Worm (Caenorhabditis elegans) whole organism, L4 larva: ENCODE measurements around the gene nsph-4.3.
A peak's percentile ranks its signal among the peaks of the same experiment; 100 is the strongest.

Experiments used
- F10B5.3 ChIP-seq: sonication (generic microtip); optimal IDR thresholded peaks from 2 replicates; lab custom pipeline; 2016; ENCODE audit warnings: mild to moderate bottlenecking, missing genetic modification characterization, missing compliant biosample characterization
- Y75B8A.6 ChIP-seq: fragments of 200-800 bp; sonication (Bioruptor generic); IDR thresholded peaks from 2 replicates; pipeline ENCODE4 v1.3.6; 2022; ENCODE audit warnings: missing genetic modification reagents, missing genetic modification characterization, missing compliant biosample characterization
- aly-2 ChIP-seq: sonication (generic microtip); optimal IDR thresholded peaks from 2 replicates; lab custom pipeline; 2018; ENCODE audit warnings: missing biosample characterization, missing genetic modification characterization
- ceh-28 ChIP-seq: fragments of 150-350 bp; optimal IDR thresholded peaks from 2 replicates; lab custom pipeline; 2014; ENCODE audit warnings: missing biosample characterization, missing genetic modification reagents, missing genetic modification characterization
- ctbp-1 ChIP-seq: fragments of 200-800 bp; sonication (Bioruptor generic); IDR thresholded peaks from 2 replicates; pipeline ENCODE4 v1.3.6; 2022; ENCODE audit warnings: missing genetic modification reagents, missing genetic modification characterization, missing compliant biosample characterization
- dve-1 ChIP-seq: sonication (generic microtip); optimal IDR thresholded peaks from 2 replicates; lab custom pipeline; 2017; ENCODE audit warnings: antibody characterized with exemption, mild to moderate bottlenecking, missing genetic modification characterization, missing compliant biosample characterization; ENCODE audit not compliant: insufficient read depth
- egl-27 ChIP-seq: sonication (generic microtip); optimal IDR thresholded peaks from 3 replicates; lab custom pipeline; 2017; ENCODE audit warnings: missing biosample characterization, missing genetic modification reagents, missing genetic modification characterization
- nhr-11 ChIP-seq: fragments of 150-350 bp; optimal IDR thresholded peaks from 2 replicates; lab custom pipeline; 2014; ENCODE audit warnings: missing biosample characterization, missing genetic modification characterization
- nhr-6 ChIP-seq: fragments of 150-350 bp; optimal IDR thresholded peaks from 2 replicates; lab custom pipeline; 2014; ENCODE audit warnings: missing biosample characterization, missing genetic modification characterization
- pha-4 ChIP-seq, 2 experiments: fragments of 150-350 bp in 1 of 2; fragments of 200-800 bp in 1 of 2; sonication (Bioruptor generic) in 1 of 2; IDR thresholded peaks in 1 of 2; optimal IDR thresholded peaks in 1 of 2; 2 replicates each; pipeline versions ENCODE4 v1.3.6 to Lab custom; 2014 to 2022; ENCODE audit warnings: missing genetic modification characterization in 2 of 2, missing genetic modification reagents in 2 of 2, missing biosample characterization in 1 of 2, missing compliant biosample characterization in 1 of 2
- pqm-1 ChIP-seq: sonication (generic microtip); optimal IDR thresholded peaks from 2 replicates; lab custom pipeline; 2017; ENCODE audit warnings: missing biosample characterization, missing genetic modification characterization
- unc-39 ChIP-seq: sonication (generic microtip); optimal IDR thresholded peaks from 2 replicates; lab custom pipeline; 2017; ENCODE audit warnings: missing biosample characterization, missing genetic modification characterization
- unc-62 ChIP-seq, 3 experiments: fragments of 150-350 bp in 1 of 3; sonication (generic microtip); optimal IDR thresholded peaks in 2 of 3; peaks in 1 of 3; 1 replicate in 1 of 3; 2 replicates in 2 of 3; lab custom pipeline; 2014 to 2017; ENCODE audit warnings: missing biosample characterization in 3 of 3, missing genetic modification characterization in 3 of 3, missing genetic modification reagents in 3 of 3, missing genotype in 1 of 3
- ztf-11 ChIP-seq: fragments of 150-350 bp; optimal IDR thresholded peaks from 2 replicates; lab custom pipeline; 2014; ENCODE audit warnings: missing biosample characterization, missing genetic modification characterization

- TF ChIP-seq ceh-28: no peak
- no peak for TF ChIP-seq aly-2 (tag; lab: Kevin White, UChicago)
- no peak for TF ChIP-seq dve-1 (tag; lab: Kevin White, UChicago)
- no peak for TF ChIP-seq nhr-6 (tag; lab: Kevin White, UChicago)
- no peak for TF ChIP-seq nhr-11
- TF ChIP-seq egl-27: no peak
- no peak for TF ChIP-seq unc-39 (tag; lab: Kevin White, UChicago)
- no peak for TF ChIP-seq pqm-1 (tag; lab: Kevin White, UChicago)
- no peak for TF ChIP-seq ztf-11
- peak in 1 of 2 experiments; percentile 21 for TF ChIP-seq unc-62 (GFP tag; optimal IDR thresholded peaks at IDR 0.05 in 1 of 2; lab: Kevin White, UChicago)
- TF ChIP-seq unc-62 (tag; optimal IDR thresholded peaks at IDR 0.05; lab: Kevin White, UChicago): no peak
- TF ChIP-seq ctbp-1 (GFP tag; lab: Robert Waterston, UW): no peak
- TF ChIP-seq pha-4 (GFP tag; IDR thresholded peaks at IDR 0.05; lab: Robert Waterston, UW): no peak
- TF ChIP-seq pha-4 (tag; optimal IDR thresholded peaks at IDR 0.05; lab: Kevin White, UChicago): no peak
- TF ChIP-seq F10B5.3: no peak
- TF ChIP-seq Y75B8A.6 (GFP tag; lab: Robert Waterston, UW): no peak
Measured at ce11 chrIII:7609168-7609567, at the start of gene nsph-4.3.
